In genomic region chrX:7558928-7559455, ce11 we compare ENCODE assay signal across 6 worm cellular contexts.
TF ChIP-seq lines count a peak whose summit lies in the region.

Gene PDB1.1 (minus strand): TSS chrX:7559085.
Gene F08C6.5 (plus strand): TSS chrX:7559405.

TF ChIP-seq in whole organism, L1 larva, 84 proteins besides CTCF, POLR2A, EP300 and RAD21:
- TF ChIP-seq lin-35 (GFP tag; optimal IDR thresholded peaks at IDR 0.05; lab: Kevin White, UChicago) (no peak), elt-2 (tag; optimal IDR thresholded peaks at IDR 0.05; lab: Kevin White, UChicago) (peak; percentile 43), nhr-11 (tag; optimal IDR thresholded peaks at IDR 0.05; lab: Kevin White, UChicago) (no peak)
TF ChIP-seq in whole organism, L1 larva: peak in this region for 1.

TF ChIP-seq in whole organism, L2 larva, 48 proteins besides CTCF, POLR2A, EP300 and RAD21:
- TF ChIP-seq crh-2 (tag; optimal IDR thresholded peaks at IDR 0.05; lab: Kevin White, UChicago), result peak; percentile 11
- TF ChIP-seq fos-1 (tag; optimal IDR thresholded peaks at IDR 0.05; lab: Kevin White, UChicago), result peak; percentile 72
- TF ChIP-seq aly-2 (tag; optimal IDR thresholded peaks at IDR 0.05; lab: Kevin White, UChicago), result no peak

TF ChIP-seq in whole organism, L3 larva, 47 proteins besides CTCF, POLR2A, EP300 and RAD21:
- TF ChIP-seq elt-2 (tag; optimal IDR thresholded peaks at IDR 0.05; lab: Kevin White, UChicago), result peak; percentile 82
- no peak for TF ChIP-seq zag-1 (tag; optimal IDR thresholded peaks at IDR 0.05; lab: Kevin White, UChicago)
- TF ChIP-seq nhr-11 (tag; optimal IDR thresholded peaks at IDR 0.05; lab: Kevin White, UChicago), result no peak
- TF ChIP-seq nhr-76 (tag; optimal IDR thresholded peaks at IDR 0.05; lab: Kevin White, UChicago), result no peak
- peak; percentile 39 for TF ChIP-seq pha-4 (tag; optimal IDR thresholded peaks at IDR 0.05; lab: Kevin White, UChicago)
- TF ChIP-seq elt-3 (tag; optimal IDR thresholded peaks at IDR 0.05; lab: Kevin White, UChicago), result no peak
- TF ChIP-seq nhr-25 (tag; optimal IDR thresholded peaks at IDR 0.05; lab: Kevin White, UChicago), result no peak
- TF ChIP-seq snpc-4 (tag; optimal IDR thresholded peaks at IDR 0.05; lab: Kevin White, UChicago), result no peak
- no peak for TF ChIP-seq fkh-10 (GFP tag; optimal IDR thresholded peaks at IDR 0.05; lab: Kevin White, UChicago)
- TF ChIP-seq R02D3.7 (tag; optimal IDR thresholded peaks at IDR 0.05; lab: Kevin White, UChicago), result no peak
- TF ChIP-seq egl-27 (tag; optimal IDR thresholded peaks at IDR 0.05; lab: Kevin White, UChicago), result no peak
- peak; percentile 31 for TF ChIP-seq pqm-1 (tag; optimal IDR thresholded peaks at IDR 0.05; lab: Kevin White, UChicago)
- TF ChIP-seq nhr-12 (tag; optimal IDR thresholded peaks at IDR 0.05; lab: Kevin White, UChicago), result no peak
- no peak for TF ChIP-seq aly-2 (tag; optimal IDR thresholded peaks at IDR 0.05; lab: Kevin White, UChicago)
- TF ChIP-seq jun-1 (tag; optimal IDR thresholded peaks at IDR 0.05; lab: Kevin White, UChicago), result peak; percentile 37
- TF ChIP-seq hmg-11 (tag; optimal IDR thresholded peaks at IDR 0.05; lab: Kevin White, UChicago), result no peak

TF ChIP-seq in whole organism, L4 larva, 104 proteins besides CTCF, POLR2A, EP300 and RAD21 (continues in another document):
- no peak for TF ChIP-seq rbr-2 (tag; optimal IDR thresholded peaks at IDR 0.05; lab: Kevin White, UChicago)
- no peak for TF ChIP-seq nhr-6 (tag; optimal IDR thresholded peaks at IDR 0.05; lab: Kevin White, UChicago)
- TF ChIP-seq pqm-1 (tag; optimal IDR thresholded peaks at IDR 0.05; lab: Kevin White, UChicago), result peak; percentile 76
- TF ChIP-seq nhr-28 (tag; optimal IDR thresholded peaks at IDR 0.05; lab: Kevin White, UChicago), result peak; percentile 88
- TF ChIP-seq hmg-1.1 (GFP tag; IDR thresholded peaks at IDR 0.05; lab: Robert Waterston, UW), result no peak
- TF ChIP-seq F49E8.2 (tag; optimal IDR thresholded peaks at IDR 0.05; lab: Kevin White, UChicago; ENCODE audit: borderline replicate concordance), result no peak
- no peak for TF ChIP-seq daf-16 (GFP tag; optimal IDR thresholded peaks at IDR 0.05; lab: Kevin White, UChicago)
- peak; percentile 88 for TF ChIP-seq daf-16 (tag; optimal IDR thresholded peaks at IDR 0.05; lab: Kevin White, UChicago)
- peak; percentile 55 for TF ChIP-seq hlh-11 (tag; optimal IDR thresholded peaks at IDR 0.05; lab: Kevin White, UChicago)
- peak; percentile 4 for TF ChIP-seq nhr-48 (tag; optimal IDR thresholded peaks at IDR 0.05; lab: Kevin White, UChicago)
- no peak for TF ChIP-seq lin-15B (tag; optimal IDR thresholded peaks at IDR 0.05; lab: Kevin White, UChicago)
- no peak for TF ChIP-seq spr-3 (GFP tag; optimal IDR thresholded peaks at IDR 0.05; lab: Kevin White, UChicago)
- TF ChIP-seq lim-7 (GFP tag; IDR thresholded peaks at IDR 0.05; lab: Robert Waterston, UW), result no peak
- TF ChIP-seq ceh-82 (tag; optimal IDR thresholded peaks at IDR 0.05; lab: Kevin White, UChicago), result no peak
- no peak for TF ChIP-seq arid-1 (GFP tag; conservative IDR thresholded peaks at IDR 0.05; lab: Robert Waterston, UW)
- TF ChIP-seq mdl-1 (tag; optimal IDR thresholded peaks at IDR 0.05; lab: Kevin White, UChicago), result peak in 1 of 2 experiments; percentile 57
- TF ChIP-seq dmd-6 (GFP tag; IDR thresholded peaks at IDR 0.05; lab: Robert Waterston, UW), result peak; percentile 68
- peak; percentile 4 for TF ChIP-seq dve-1 (tag; optimal IDR thresholded peaks at IDR 0.05; lab: Kevin White, UChicago; ENCODE audit: insufficient read depth)
- no peak for TF ChIP-seq zfp-3 (GFP tag; conservative IDR thresholded peaks at IDR 0.05; lab: Robert Waterston, UW)
- no peak for TF ChIP-seq ceh-62 (tag; optimal IDR thresholded peaks at IDR 0.05; lab: Kevin White, UChicago)
- peak; percentile 83 for TF ChIP-seq php-3 (GFP tag; IDR thresholded peaks at IDR 0.05; lab: Robert Waterston, UW)
- peak; percentile 69 for TF ChIP-seq nhr-77 (tag; optimal IDR thresholded peaks at IDR 0.05; lab: Kevin White, UChicago)
- TF ChIP-seq Y75B8A.6 (GFP tag; IDR thresholded peaks at IDR 0.05; lab: Robert Waterston, UW), result no peak
- no peak for TF ChIP-seq nhr-111 (GFP tag; optimal IDR thresholded peaks at IDR 0.05; lab: Kevin White, UChicago)

TF ChIP-seq in whole organism, late embryonic, 69 proteins besides CTCF, POLR2A, EP300 and RAD21:
- TF ChIP-seq elt-2 (tag; optimal IDR thresholded peaks at IDR 0.05; lab: Kevin White, UChicago) (peak; percentile 33), gmeb-2 (tag; optimal IDR thresholded peaks at IDR 0.05; lab: Kevin White, UChicago) (no peak)
TF ChIP-seq in whole organism, late embryonic: peak in this region for 1.

TF ChIP-seq in whole organism, young adult, 124 proteins besides CTCF, POLR2A, EP300 and RAD21:
- TF ChIP-seq fkh-3 (tag; optimal IDR thresholded peaks at IDR 0.05; lab: Kevin White, UChicago), result no peak
- peak; percentile 85 for TF ChIP-seq nhr-80 (tag; optimal IDR thresholded peaks at IDR 0.05; lab: Kevin White, UChicago)
- no peak for TF ChIP-seq C06A6.2 (GFP tag; conservative IDR thresholded peaks at IDR 0.05; lab: Robert Waterston, UW)
